Worm (Caenorhabditis elegans) whole organism, L3 larva: ENCODE results near the gene pat-9.
A peak's percentile ranks its signal among the peaks of the same experiment; 100 is the strongest.
"Not testable (repeated sequence)": the region's sequence is repeated elsewhere in the genome, so short reads cannot be mapped to it uniquely, and the experiment has no call there.

Experiments used
- ZK546.5 ChIP-seq: sonication (generic microtip); optimal IDR thresholded peaks from 2 replicates; lab custom pipeline; 2017; ENCODE audit warnings: missing biosample characterization, missing genetic modification characterization
- aly-2 ChIP-seq: fragments of 150-350 bp; optimal IDR thresholded peaks from 2 replicates; lab custom pipeline; 2014; ENCODE audit warnings: missing biosample characterization, missing genetic modification characterization
- ceh-16 ChIP-seq: sonication (generic microtip); optimal IDR thresholded peaks from 2 replicates; lab custom pipeline; 2017; ENCODE audit warnings: missing biosample characterization, missing genetic modification characterization
- ceh-28 ChIP-seq: fragments of 150-350 bp; optimal IDR thresholded peaks from 2 replicates; lab custom pipeline; 2014; ENCODE audit warnings: missing biosample characterization, missing genetic modification reagents, missing genetic modification characterization
- ceh-9 ChIP-seq: sonication (generic microtip); optimal IDR thresholded peaks from 2 replicates; lab custom pipeline; 2018; ENCODE audit warnings: missing biosample characterization, missing genetic modification characterization
- daf-12 ChIP-seq: fragments of 150-350 bp; optimal IDR thresholded peaks from 2 replicates; lab custom pipeline; 2014; ENCODE audit warnings: missing biosample characterization, missing genetic modification reagents, missing genetic modification characterization
- egl-27 ChIP-seq: sonication (generic microtip); optimal IDR thresholded peaks from 4 replicates; lab custom pipeline; 2017; ENCODE audit warnings: missing biosample characterization, missing genetic modification reagents, missing genetic modification characterization
- egl-5 ChIP-seq: fragments of 150-350 bp; optimal IDR thresholded peaks from 2 replicates; lab custom pipeline; 2017; ENCODE audit warnings: missing biosample characterization, missing genetic modification reagents, missing genetic modification characterization, inconsistent platforms
- elt-1 ChIP-seq: fragments of 150-350 bp; optimal IDR thresholded peaks from 2 replicates; lab custom pipeline; 2014; ENCODE audit warnings: missing biosample characterization, missing genetic modification characterization
- elt-2 ChIP-seq: sonication (generic microtip); optimal IDR thresholded peaks from 2 replicates; lab custom pipeline; 2016; ENCODE audit warnings: missing genetic modification reagents, mild to moderate bottlenecking, missing genetic modification characterization, missing compliant biosample characterization
- elt-3 ChIP-seq, 3 experiments: fragments of 150-350 bp in 1 of 3; sonication (generic microtip) in 2 of 3; optimal IDR thresholded peaks; 2 replicates in 2 of 3; 4 replicates in 1 of 3; lab custom pipeline; 2014 to 2017; ENCODE audit warnings: missing biosample characterization in 3 of 3, missing genetic modification characterization in 3 of 3
- eor-1 ChIP-seq, 2 experiments: fragments of 150-350 bp; optimal IDR thresholded peaks; 2 replicates each; lab custom pipeline; 2014 to 2018; ENCODE audit warnings: missing biosample characterization in 2 of 2, missing genetic modification characterization in 2 of 2
- fkh-2 ChIP-seq: fragments of 150-350 bp; optimal IDR thresholded peaks from 2 replicates; lab custom pipeline; 2014; ENCODE audit warnings: missing biosample characterization, missing genetic modification reagents, missing genetic modification characterization
- fos-1 ChIP-seq: fragments of 150-350 bp; optimal IDR thresholded peaks from 2 replicates; lab custom pipeline; 2014; ENCODE audit warnings: missing biosample characterization, missing genetic modification characterization
- jun-1 ChIP-seq: fragments of 150-350 bp; optimal IDR thresholded peaks from 2 replicates; lab custom pipeline; 2014; ENCODE audit warnings: missing biosample characterization, missing genetic modification reagents, missing genetic modification characterization
- lin-15B ChIP-seq: fragments of 150-350 bp; optimal IDR thresholded peaks from 2 replicates; lab custom pipeline; 2014; ENCODE audit warnings: missing biosample characterization, missing genetic modification characterization
- lin-39 ChIP-seq: fragments of 150-350 bp; optimal IDR thresholded peaks from 2 replicates; lab custom pipeline; 2018; ENCODE audit warnings: missing biosample characterization, missing genetic modification reagents, missing genetic modification characterization
- lsy-12 ChIP-seq: sonication (generic microtip); optimal IDR thresholded peaks from 2 replicates; lab custom pipeline; 2016; ENCODE audit warnings: mild to moderate bottlenecking, missing genetic modification characterization, missing compliant biosample characterization
- nfya-1 ChIP-seq: sonication (generic microtip); optimal IDR thresholded peaks from 2 replicates; lab custom pipeline; 2017; ENCODE audit warnings: missing genetic modification characterization, mild to moderate bottlenecking, missing compliant biosample characterization, antibody characterized with exemption, moderate library complexity; ENCODE audit not compliant: insufficient read depth
- nhr-11 ChIP-seq: fragments of 150-350 bp; optimal IDR thresholded peaks from 2 replicates; lab custom pipeline; 2014; ENCODE audit warnings: missing biosample characterization, missing genetic modification characterization
- nhr-23 ChIP-seq: fragments of 150-350 bp; optimal IDR thresholded peaks from 2 replicates; lab custom pipeline; 2014; ENCODE audit warnings: missing biosample characterization, missing genetic modification reagents, missing genetic modification characterization
- nhr-237 ChIP-seq: fragments of 150-350 bp; optimal IDR thresholded peaks from 2 replicates; lab custom pipeline; 2014; ENCODE audit warnings: missing biosample characterization, missing genetic modification characterization
- nhr-67 ChIP-seq: fragments of 150-350 bp; optimal IDR thresholded peaks from 2 replicates; lab custom pipeline; 2014; ENCODE audit warnings: missing biosample characterization, missing genetic modification characterization
- sea-2 ChIP-seq: fragments of 150-350 bp; sonication (generic microtip); optimal IDR thresholded peaks from 4 replicates; lab custom pipeline; 2014; ENCODE audit warnings: missing biosample characterization, missing genetic modification reagents, missing genetic modification characterization
- skn-1 ChIP-seq: fragments of 150-350 bp; optimal IDR thresholded peaks from 2 replicates; lab custom pipeline; 2014; ENCODE audit warnings: missing biosample characterization, missing genetic modification characterization
- unc-62 ChIP-seq: fragments of 150-350 bp; sonication (generic microtip); optimal IDR thresholded peaks from 4 replicates; lab custom pipeline; 2014; ENCODE audit warnings: missing biosample characterization, missing genetic modification reagents, missing genetic modification characterization
- zag-1 ChIP-seq: fragments of 150-350 bp; optimal IDR thresholded peaks from 2 replicates; lab custom pipeline; 2014; ENCODE audit warnings: missing biosample characterization, missing genetic modification characterization
- ztf-11 ChIP-seq: fragments of 150-350 bp; optimal IDR thresholded peaks from 2 replicates; lab custom pipeline; 2014; ENCODE audit warnings: missing biosample characterization, missing genetic modification characterization
- ztf-4 ChIP-seq: fragments of 150-350 bp; optimal IDR thresholded peaks from 2 replicates; lab custom pipeline; 2014; ENCODE audit warnings: missing biosample characterization, missing genetic modification characterization

Gene pat-9

ce11 chrX:16505348-16505747 is 31.3 kb upstream of the pat-9 start, which contains the start of gene T25D1.3:
T25D1.3 (plus strand) TSS chrX:16505648.
- no peak for TF ChIP-seq ZK546.5
- no peak for TF ChIP-seq jun-1
- no peak for TF ChIP-seq unc-62 (GFP tag; lab: Kevin White, UChicago)
- TF ChIP-seq lsy-12 (tag; lab: Kevin White, UChicago), result no peak
- TF ChIP-seq elt-2 (tag; lab: Kevin White, UChicago), result no peak
- no peak for TF ChIP-seq ztf-4 (tag; lab: Kevin White, UChicago)
- no peak for TF ChIP-seq ztf-11
- no peak for TF ChIP-seq elt-3 (tag; optimal IDR thresholded peaks at IDR 0.05; lab: Kevin White, UChicago)
- TF ChIP-seq egl-27 (tag; lab: Kevin White, UChicago), result no peak
- no peak for TF ChIP-seq daf-12 (tag; lab: Kevin White, UChicago)
- no peak for TF ChIP-seq nhr-67 (tag; lab: Kevin White, UChicago)

- TF ChIP-seq eor-1 (tag; optimal IDR thresholded peaks at IDR 0.05; lab: Kevin White, UChicago); sea-2 (GFP tag; lab: Kevin White, UChicago); ceh-28 (tag; lab: Kevin White, UChicago): not testable (repeated sequence)
Observed at ce11 chrX:16515265-16515664, 21.4 kb upstream of the pat-9 start, which contains the start of gene T25D1.2. T25D1.2 (plus strand) TSS chrX:16515565.

ce11 chrX:16518771-16519170 is 17.9 kb upstream of the pat-9 start:
- TF ChIP-seq unc-62 (GFP tag; lab: Kevin White, UChicago) (no peak), egl-5 (tag; lab: Kevin White, UChicago) (no peak), ZK546.5 (no peak), jun-1 (no peak), zag-1 (tag; lab: Kevin White, UChicago) (no peak), aly-2 (tag; lab: Kevin White, UChicago) (no peak), ceh-9 (tag; lab: Kevin White, UChicago) (no peak), skn-1 (tag; lab: Kevin White, UChicago) (no peak), nfya-1 (tag; lab: Kevin White, UChicago) (no peak), eor-1 (tag; optimal IDR thresholded peaks at IDR 0.05; lab: Kevin White, UChicago) (no peak), ceh-16 (tag; lab: Kevin White, UChicago) (no peak), elt-2 (tag; lab: Kevin White, UChicago) (no peak), ceh-28 (tag; lab: Kevin White, UChicago) (no peak), lin-15B (tag; lab: Kevin White, UChicago) (no peak), lin-39 (tag; lab: Kevin White, UChicago) (no peak)
- TF ChIP-seq, all 47 proteins: peak for 0

DNA sequence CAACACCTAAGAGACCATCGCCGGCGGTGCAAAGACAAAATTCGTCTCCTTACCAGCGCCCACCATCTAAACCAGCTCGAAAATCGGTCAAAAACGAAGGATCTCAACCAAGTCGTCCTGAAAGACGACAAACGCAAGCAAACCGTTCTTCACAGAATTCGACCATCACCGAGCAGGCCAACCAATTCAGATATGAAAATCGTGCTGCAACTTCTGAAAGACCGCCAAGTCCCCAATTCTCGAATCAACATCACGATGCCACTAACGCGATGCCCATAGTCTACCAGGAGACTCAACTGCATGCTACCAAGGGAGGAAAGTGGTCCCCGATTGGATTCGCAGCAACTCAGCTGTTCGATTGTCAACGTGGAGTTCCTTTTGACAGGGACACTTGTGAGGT is 17.2 kb upstream of the pat-9 start, which contains the start of gene T25D1.1:
Gene T25D1.1, plus strand, starts transcription at position 301 of the 400 bp plus-strand sequence.
- TF ChIP-seq ZK546.5 (no peak), fos-1 (tag; lab: Kevin White, UChicago) (no peak), nhr-11 (no peak), skn-1 (tag; lab: Kevin White, UChicago) (no peak), elt-1 (tag; lab: Kevin White, UChicago) (no peak), lin-15B (tag; lab: Kevin White, UChicago) (no peak)

ce11 chrX:16521722-16522121 is 15.0 kb upstream of the pat-9 start:
- no peak for TF ChIP-seq nhr-237

DNA sequence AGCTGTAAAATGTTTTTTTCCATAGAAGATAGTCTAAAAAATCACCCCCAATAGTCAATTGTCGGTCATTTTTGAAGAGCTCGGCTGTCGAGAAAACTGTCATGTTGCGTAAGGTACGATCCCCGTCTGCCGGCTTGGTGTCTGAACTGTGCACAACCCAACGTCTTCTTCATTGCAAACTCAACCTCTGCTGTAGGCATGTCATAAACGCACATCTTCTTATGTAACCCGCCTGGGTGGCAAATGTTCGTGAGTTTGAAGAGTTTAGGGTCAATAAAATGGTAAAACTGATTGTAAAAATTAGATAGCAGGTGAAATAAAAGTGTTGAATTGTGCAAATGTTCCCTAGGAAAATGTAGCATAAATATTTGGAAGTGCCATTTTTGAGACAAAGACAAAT is 12.4 kb upstream of the pat-9 start:
- TF ChIP-seq elt-2 (tag; lab: Kevin White, UChicago), result no peak
- TF ChIP-seq fkh-2, result no peak
- TF ChIP-seq jun-1, result no peak

- TF ChIP-seq nhr-23 (no peak), lin-39 (tag; lab: Kevin White, UChicago) (peak; percentile 23), nhr-11 (peak; percentile 27)
Observed at ce11 chrX:16525632-16526031, 11.1 kb upstream of the pat-9 start.
